Fruit fly (Drosophila melanogaster) whole organism, prepupa: ENCODE results near the gene Mkp3.

Experiments
- Blimp-1 ChIP-seq: fragments of 200-800 bp; sonication (Bioruptor generic); optimal IDR thresholded peaks from 3 replicates; lab custom pipeline; 2017; ENCODE audit warnings: missing biosample characterization, missing genetic modification characterization, mild to moderate bottlenecking, moderate library complexity, missing genetic modification reagents
- CG10631 ChIP-seq: fragments of 200-800 bp; sonication (Bioruptor generic); optimal IDR thresholded peaks from 2 replicates; lab custom pipeline; 2016; ENCODE audit warnings: missing biosample characterization, missing genetic modification characterization
- CG10669 ChIP-seq: fragments of 200-800 bp; sonication (Bioruptor generic); optimal IDR thresholded peaks from 3 replicates; lab custom pipeline; 2018; ENCODE audit warnings: missing biosample characterization, mild to moderate bottlenecking, missing genetic modification characterization, moderate library complexity
- CG11294 ChIP-seq: fragments of 200-800 bp; sonication (Bioruptor generic); IDR thresholded peaks from 2 replicates; pipeline ENCODE4 v1.3.6; 2022; ENCODE audit warnings: missing biosample characterization, missing genetic modification characterization
- CG11762 ChIP-seq: fragments of 200-800 bp; sonication (Bioruptor generic); optimal IDR thresholded peaks from 3 replicates; lab custom pipeline; 2016; ENCODE audit warnings: missing biosample characterization, missing genetic modification characterization; ENCODE audit not compliant: insufficient read depth
- CG11902 ChIP-seq: fragments of 200-800 bp; sonication (Bioruptor generic); optimal IDR thresholded peaks from 3 replicates; lab custom pipeline; 2016; ENCODE audit warnings: missing biosample characterization, missing genetic modification characterization
- CG16779 ChIP-seq: fragments of 200-800 bp; sonication (Bioruptor generic); optimal IDR thresholded peaks from 3 replicates; lab custom pipeline; 2017; ENCODE audit warnings: missing biosample characterization, mild to moderate bottlenecking, missing genetic modification characterization
- CG31627 ChIP-seq: fragments of 200-800 bp; sonication (Bioruptor generic); optimal IDR thresholded peaks from 3 replicates; lab custom pipeline; 2016; ENCODE audit warnings: missing biosample characterization, missing genetic modification characterization
- CG32006 ChIP-seq: fragments of 200-800 bp; sonication (Bioruptor generic); optimal IDR thresholded peaks from 3 replicates; lab custom pipeline; 2017; ENCODE audit warnings: missing biosample characterization, mild to moderate bottlenecking, missing genetic modification characterization
- CG34406 ChIP-seq: fragments of 200-800 bp; sonication (Bioruptor generic); optimal IDR thresholded peaks from 3 replicates; lab custom pipeline; 2016; ENCODE audit warnings: missing biosample characterization, missing genetic modification characterization
- CG4318 ChIP-seq: fragments of 200-800 bp; sonication (Bioruptor generic); optimal IDR thresholded peaks from 3 replicates; lab custom pipeline; 2017; ENCODE audit warnings: missing biosample characterization, mild to moderate bottlenecking, missing genetic modification characterization
- CG6163 ChIP-seq: fragments of 200-800 bp; sonication (Bioruptor generic); IDR thresholded peaks from 3 replicates; pipeline ENCODE4 v1.3.6; 2022; ENCODE audit warnings: missing biosample characterization, missing genetic modification characterization
- CG6792 ChIP-seq: fragments of 200-800 bp; sonication (Bioruptor generic); optimal IDR thresholded peaks from 3 replicates; lab custom pipeline; 2016; ENCODE audit warnings: missing biosample characterization, missing genetic modification characterization
- CG6808 ChIP-seq: fragments of 200-800 bp; sonication (Bioruptor generic); optimal IDR thresholded peaks from 3 replicates; lab custom pipeline; 2017; ENCODE audit warnings: missing biosample characterization, missing genetic modification characterization, mild to moderate bottlenecking, moderate library complexity, missing genetic modification reagents
- CG8119 ChIP-seq: fragments of 200-800 bp; sonication (Bioruptor generic); IDR thresholded peaks from 3 replicates; pipeline ENCODE4 v1.3.6; 2022; ENCODE audit warnings: missing biosample characterization, missing genetic modification characterization
- CG8319 ChIP-seq: fragments of 200-800 bp; sonication (Bioruptor generic); optimal IDR thresholded peaks from 3 replicates; lab custom pipeline; 2016; ENCODE audit warnings: missing biosample characterization, missing genetic modification characterization
- CG8632 ChIP-seq: fragments of 200-800 bp; sonication (Bioruptor generic); optimal IDR thresholded peaks from 3 replicates; lab custom pipeline; 2016; ENCODE audit warnings: missing biosample characterization, missing genetic modification characterization
- CG9139 ChIP-seq: fragments of 200-800 bp; sonication (Bioruptor generic); optimal IDR thresholded peaks from 3 replicates; lab custom pipeline; 2017; ENCODE audit warnings: missing biosample characterization, mild to moderate bottlenecking, missing genetic modification characterization
- Eip75B ChIP-seq: fragments of 200-800 bp; sonication (Bioruptor generic); optimal IDR thresholded peaks from 3 replicates; lab custom pipeline; 2016; ENCODE audit warnings: missing biosample characterization, missing genetic modification characterization
- Eip78C ChIP-seq: fragments of 200-800 bp; sonication (Bioruptor generic); peaks from one replicate; lab custom pipeline; 2016; ENCODE audit warnings: missing biosample characterization, missing genetic modification characterization
- Ets21C ChIP-seq: fragments of 200-800 bp; sonication (Bioruptor generic); optimal IDR thresholded peaks from 3 replicates; lab custom pipeline; 2016; ENCODE audit warnings: missing biosample characterization, missing genetic modification characterization
- Ets96B ChIP-seq: fragments of 200-800 bp; optimal IDR thresholded peaks from 2 replicates; lab custom pipeline; 2019; ENCODE audit warnings: missing biosample characterization, mild to moderate bottlenecking, missing genetic modification characterization, moderate library complexity
- Gug ChIP-seq: fragments of 200-800 bp; sonication (Bioruptor generic); IDR thresholded peaks from 2 replicates; pipeline ENCODE4 v1.3.6; 2022; ENCODE audit warnings: missing biosample characterization, missing genetic modification characterization
- Hr38 ChIP-seq: sonication (Bioruptor generic); optimal IDR thresholded peaks from 2 replicates; lab custom pipeline; 2016; ENCODE audit warnings: missing biosample characterization, missing genetic modification characterization
- Hr39 ChIP-seq: fragments of 200-800 bp; sonication (Bioruptor generic); optimal IDR thresholded peaks from 2 replicates; lab custom pipeline; 2016; ENCODE audit warnings: missing biosample characterization, missing genetic modification characterization
- Hr4 ChIP-seq: fragments of 200-800 bp; sonication (Bioruptor generic); optimal IDR thresholded peaks from 3 replicates; lab custom pipeline; 2016; ENCODE audit warnings: missing biosample characterization, missing genetic modification characterization
- Met ChIP-seq: fragments of 200-800 bp; sonication (Bioruptor generic); optimal IDR thresholded peaks from 3 replicates; lab custom pipeline; 2016; ENCODE audit warnings: missing biosample characterization, missing genetic modification characterization
- Smox ChIP-seq: fragments of 200-800 bp; sonication (Bioruptor generic); optimal IDR thresholded peaks from 3 replicates; lab custom pipeline; 2016; ENCODE audit warnings: missing biosample characterization, missing genetic modification characterization
- Sox102F ChIP-seq: fragments of 200-800 bp; sonication (Bioruptor generic); optimal IDR thresholded peaks from 2 replicates; lab custom pipeline; 2016; ENCODE audit warnings: missing biosample characterization, mild to moderate bottlenecking, missing genetic modification characterization
- Sox14 ChIP-seq: fragments of 200-800 bp; sonication (Bioruptor generic); optimal IDR thresholded peaks from 3 replicates; lab custom pipeline; 2016; ENCODE audit warnings: missing biosample characterization, missing genetic modification characterization
- Sox15 ChIP-seq: fragments of 200-800 bp; sonication (Bioruptor generic); optimal IDR thresholded peaks from 3 replicates; lab custom pipeline; 2016; ENCODE audit warnings: missing biosample characterization, missing genetic modification characterization
- achi ChIP-seq: fragments of 200-800 bp; sonication (Bioruptor generic); optimal IDR thresholded peaks from 3 replicates; lab custom pipeline; 2016; ENCODE audit warnings: missing biosample characterization, missing genetic modification characterization
- cyc ChIP-seq: fragments of 200-800 bp; sonication (Bioruptor generic); optimal IDR thresholded peaks from 3 replicates; lab custom pipeline; 2016; ENCODE audit warnings: missing biosample characterization, missing genetic modification characterization
- eg ChIP-seq: fragments of 200-800 bp; sonication (Bioruptor generic); IDR thresholded peaks from 3 replicates; pipeline ENCODE4 v1.3.6; 2022; ENCODE audit warnings: missing biosample characterization, missing genetic modification characterization
- esn ChIP-seq: fragments of 200-800 bp; sonication (Bioruptor generic); optimal IDR thresholded peaks from 2 replicates; lab custom pipeline; 2016; ENCODE audit warnings: missing biosample characterization, mild to moderate bottlenecking, missing genetic modification characterization, moderate library complexity
- fd59A ChIP-seq: fragments of 200-800 bp; sonication (Bioruptor generic); optimal IDR thresholded peaks from 2 replicates; lab custom pipeline; 2017; ENCODE audit warnings: missing biosample characterization, mild to moderate bottlenecking, missing genetic modification characterization, missing genetic modification reagents
- fd85E ChIP-seq: fragments of 200-800 bp; sonication (Bioruptor generic); optimal IDR thresholded peaks from 3 replicates; lab custom pipeline; 2016; ENCODE audit warnings: missing biosample characterization, missing genetic modification characterization
- fkh ChIP-seq: fragments of 200-800 bp; sonication (Bioruptor generic); optimal IDR thresholded peaks from 3 replicates; lab custom pipeline; 2017; ENCODE audit warnings: missing biosample characterization, mild to moderate bottlenecking, missing genetic modification characterization, moderate library complexity
- lz ChIP-seq: fragments of 200-800 bp; sonication (Bioruptor generic); optimal IDR thresholded peaks from 3 replicates; lab custom pipeline; 2016; ENCODE audit warnings: missing biosample characterization, missing genetic modification characterization
- net ChIP-seq: fragments of 200-800 bp; sonication (Bioruptor generic); optimal IDR thresholded peaks from 3 replicates; lab custom pipeline; 2016; ENCODE audit warnings: missing biosample characterization, missing genetic modification characterization
- pdm3 ChIP-seq: fragments of 200-800 bp; sonication (Bioruptor generic); optimal IDR thresholded peaks from 3 replicates; lab custom pipeline; 2016; ENCODE audit warnings: missing biosample characterization, missing genetic modification characterization
- salr ChIP-seq, 2 experiments: fragments of 200-800 bp; sonication (Bioruptor generic); optimal IDR thresholded peaks; 3 replicates each; lab custom pipeline; 2016 to 2018; ENCODE audit warnings: missing biosample characterization in 2 of 2, missing genetic modification characterization in 2 of 2, mild to moderate bottlenecking in 1 of 2
- spab ChIP-seq: fragments of 200-800 bp; sonication (Bioruptor generic); optimal IDR thresholded peaks from 2 replicates; lab custom pipeline; 2017; ENCODE audit warnings: missing biosample characterization, mild to moderate bottlenecking, missing genetic modification characterization, missing genetic modification reagents
- ss ChIP-seq, 2 experiments: fragments of 200-800 bp; sonication (Bioruptor generic); optimal IDR thresholded peaks; 2 replicates in 1 of 2; 3 replicates in 1 of 2; lab custom pipeline; 2017 to 2018; ENCODE audit warnings: mild to moderate bottlenecking in 2 of 2, missing biosample characterization in 2 of 2, missing genetic modification characterization in 2 of 2, moderate library complexity in 1 of 2
- svp ChIP-seq: fragments of 200-800 bp; sonication (Bioruptor generic); peaks from one replicate; lab custom pipeline; 2016; ENCODE audit warnings: missing biosample characterization, missing genetic modification characterization
- topi ChIP-seq: fragments of 200-800 bp; sonication (Bioruptor generic); optimal IDR thresholded peaks from 3 replicates; lab custom pipeline; 2016; ENCODE audit warnings: missing biosample characterization, missing genetic modification characterization
- vri ChIP-seq: fragments of 200-800 bp; sonication (Bioruptor generic); optimal IDR thresholded peaks from 3 replicates; lab custom pipeline; 2016; ENCODE audit warnings: missing biosample characterization, mild to moderate bottlenecking, missing genetic modification characterization

Gene Mkp3

DNA sequence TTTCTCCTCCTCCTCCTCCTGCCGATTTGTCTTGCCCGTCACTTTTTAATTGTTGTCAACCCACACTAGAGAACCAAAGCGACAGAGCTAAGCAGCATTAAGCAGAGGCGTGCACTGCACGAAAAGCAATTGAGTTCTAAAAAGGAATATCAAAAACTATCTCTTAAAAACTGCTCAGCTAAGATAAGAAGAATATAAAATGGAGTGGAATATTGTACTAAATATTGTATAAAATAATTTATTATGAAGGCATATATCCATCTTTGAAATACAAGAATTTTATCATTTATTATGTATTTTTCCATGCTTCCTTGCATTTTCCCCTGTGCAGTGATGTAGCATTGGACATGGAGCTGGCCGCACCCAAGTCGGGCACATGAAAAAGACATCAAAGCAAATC lies 31.2 kb downstream of the Mkp3 start (continued):
- TF ChIP-seq cyc (GFP tag; lab: Kevin White, UChicago) (no peak), CG16779 (tag; lab: Kevin White, UChicago) (peak; percentile 3), CG11294 (GFP tag; lab: Robert Waterston, UW) (no peak), CG6163 (GFP tag; lab: Robert Waterston, UW) (peak; percentile 58; the same call in 2 of the 3 replicates), CG32006 (peak; percentile 61), pdm3 (GFP tag; lab: Kevin White, UChicago) (peak; percentile 50), CG8632 (peak; percentile 57), fkh (GFP tag; lab: Kevin White, UChicago) (no peak), Met (peak; percentile 26), fd59A (GFP tag; lab: Kevin White, UChicago) (peak; percentile 9), CG8119 (GFP tag; lab: Robert Waterston, UW) (peak; percentile 59), CG4318 (GFP tag; lab: Kevin White, UChicago) (peak; percentile 25), Ets96B (peak; percentile 72), Eip78C (peak; percentile 92), CG10631 (GFP tag; lab: Kevin White, UChicago) (peak; percentile 69), CG31627 (GFP tag; lab: Kevin White, UChicago) (peak; percentile 12), Sox15 (GFP tag; lab: Kevin White, UChicago) (peak; percentile 9), Sox102F (GFP tag; lab: Kevin White, UChicago) (peak; percentile 17), CG11762 (peak; percentile 4), CG6808 (GFP tag; lab: Kevin White, UChicago) (peak; percentile 47), svp (GFP tag; lab: Kevin White, UChicago) (peak; percentile 68), CG34406 (GFP tag; lab: Kevin White, UChicago) (peak; percentile 45), net (peak; percentile 51), fd85E (no peak), CG9139 (peak; percentile 62), CG8319 (no peak), lz (GFP tag; lab: Kevin White, UChicago) (peak; percentile 21), Gug (GFP tag; lab: Robert Waterston, UW) (no peak), topi (GFP tag; lab: Kevin White, UChicago) (peak; percentile 21), Sox14 (GFP tag; lab: Kevin White, UChicago) (no peak)

DNA sequence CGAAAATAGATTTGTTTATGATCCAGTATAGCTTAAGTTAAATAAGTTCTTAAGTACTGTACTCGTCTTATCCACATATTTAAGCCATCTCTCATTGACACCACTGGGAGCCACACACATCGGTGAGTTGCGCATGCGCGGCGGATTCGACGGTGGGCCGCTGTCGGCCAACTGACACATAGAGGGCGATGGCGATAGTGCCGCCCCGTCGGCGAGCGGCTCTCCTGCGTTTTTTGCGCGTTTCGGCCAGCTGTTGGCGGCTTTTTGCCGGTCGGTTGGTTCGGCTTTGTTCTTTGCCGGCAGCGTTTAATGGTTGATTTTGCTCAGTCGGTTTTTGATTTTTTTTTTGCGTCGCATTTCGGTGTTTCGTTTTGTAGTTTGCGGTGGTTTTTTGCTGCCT lies 32.0 kb downstream of the Mkp3 start:
- TF ChIP-seq CG8632 (no peak), topi (GFP tag; lab: Kevin White, UChicago) (no peak), eg (GFP tag; lab: Robert Waterston, UW) (no peak), vri (GFP tag; lab: Kevin White, UChicago) (no peak), CG10669 (no peak), svp (GFP tag; lab: Kevin White, UChicago) (no peak), ss (GFP tag; optimal IDR thresholded peaks at IDR 0.05; lab: Kevin White, UChicago) (peak in 1 of 2 experiments; percentile 1), lz (GFP tag; lab: Kevin White, UChicago) (no peak), Hr38 (GFP tag; lab: Kevin White, UChicago) (no peak), CG31627 (GFP tag; lab: Kevin White, UChicago) (no peak), CG6163 (GFP tag; lab: Robert Waterston, UW) (peak; percentile 44; the same call in 1 of the 3 replicates), Hr39 (no peak), CG6808 (GFP tag; lab: Kevin White, UChicago) (peak; percentile 24), salr (GFP tag; optimal IDR thresholded peaks at IDR 0.05; lab: Kevin White, UChicago) (no peak)

DNA sequence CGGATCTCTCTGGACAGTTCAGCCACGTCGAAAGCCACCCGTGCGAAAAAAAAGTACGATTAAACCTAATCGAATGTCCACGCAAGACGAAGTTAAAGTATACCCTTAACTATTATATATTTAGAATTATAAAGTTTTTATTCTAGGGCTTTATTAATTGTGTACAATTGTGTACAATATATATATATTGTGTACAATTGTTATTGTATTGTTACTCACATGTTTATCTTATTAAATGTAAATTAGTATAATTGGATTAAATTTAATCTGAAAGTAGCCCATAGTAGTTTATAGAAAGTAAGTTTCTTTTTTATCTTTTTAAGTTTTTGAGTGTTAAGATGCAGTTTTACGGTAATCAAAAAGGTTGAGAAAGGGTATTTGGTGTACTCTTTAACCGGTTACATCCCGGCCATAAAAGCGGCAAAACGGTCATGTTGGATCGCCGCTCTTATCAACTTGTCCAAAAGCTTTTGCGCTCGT lies 32.8 kb downstream of the Mkp3 start, which contains the start of gene CG43407:
CG43407 (minus strand) TSS at position 51 of the 480 bp plus-strand sequence.
- TF ChIP-seq CG10669 (no peak), Smox (no peak), Blimp-1 (GFP tag; lab: Kevin White, UChicago) (no peak), lz (GFP tag; lab: Kevin White, UChicago) (no peak), Ets21C (GFP tag; lab: Kevin White, UChicago) (no peak), Eip78C (peak; percentile 76), fkh (GFP tag; lab: Kevin White, UChicago) (no peak), CG6792 (peak; percentile 8), esn (GFP tag; lab: Kevin White, UChicago) (peak; percentile 34), CG8319 (no peak), achi (GFP tag; lab: Kevin White, UChicago) (peak; percentile 45), Met (no peak), Hr38 (GFP tag; lab: Kevin White, UChicago) (no peak), Eip75B (GFP tag; lab: Kevin White, UChicago) (no peak), fd85E (no peak), Hr4 (no peak), Ets96B (peak; percentile 28), fd59A (GFP tag; lab: Kevin White, UChicago) (peak; percentile 18), spab (no peak), Sox14 (GFP tag; lab: Kevin White, UChicago) (no peak), CG16779 (tag; lab: Kevin White, UChicago) (no peak), CG9139 (no peak), eg (GFP tag; lab: Robert Waterston, UW) (no peak), CG11902 (GFP tag; lab: Kevin White, UChicago) (no peak)
